Fruit fly (Drosophila melanogaster) whole organism: ENCODE measurements around the gene CG18577.

ENCODE experiments used
- Dll ChIP-seq: fragments of >200 bp; optimal IDR thresholded peaks from 2 replicates; lab custom pipeline; 2017
- EcR ChIP-seq, 2 experiments: fragments of >200 bp; optimal IDR thresholded peaks; 2 replicates each; lab custom pipeline; 2017; ENCODE audit warnings: missing biosample characterization in 2 of 2, missing genetic modification characterization in 2 of 2, missing genetic modification reagents in 2 of 2
- pan ChIP-seq: fragments of >200 bp; optimal IDR thresholded peaks from 2 replicates; lab custom pipeline; 2017
- psq ChIP-seq: fragments of >200 bp; optimal IDR thresholded peaks from 2 replicates; lab custom pipeline; 2017
- usp ChIP-seq: fragments of >200 bp; optimal IDR thresholded peaks from 2 replicates; lab custom pipeline; 2017; ENCODE audit warnings: missing biosample characterization, missing genetic modification characterization, mixed read lengths

DNA sequence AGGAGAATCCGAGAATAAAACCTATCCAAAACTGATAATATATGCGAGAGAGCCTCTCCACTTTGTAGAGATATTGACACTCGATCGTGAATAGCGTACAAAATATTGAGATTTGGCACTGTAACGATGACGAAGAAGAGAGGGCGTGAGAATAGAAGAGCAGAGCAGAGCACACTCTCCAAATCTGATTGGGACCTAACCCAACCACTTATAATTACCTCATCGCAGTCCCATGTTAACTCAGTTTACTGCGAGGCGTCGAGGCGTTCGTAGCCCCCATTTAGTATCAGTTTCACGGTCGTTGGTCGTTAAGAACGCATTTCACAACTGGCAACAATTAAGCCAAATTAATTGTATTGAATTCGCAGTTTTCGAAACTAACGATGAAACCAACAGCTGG is 39.0 kb upstream of the CG18577 start, which contains the start of gene Ugt302C1:
- TF ChIP-seq Dll (lab: Kevin White, UChicago) (peak; percentile 20), psq (lab: Kevin White, UChicago) (no peak), EcR (GFP tag; optimal IDR thresholded peaks at IDR 0.05; lab: Kevin White, UChicago) (no peak), usp (GFP tag; lab: Kevin White, UChicago) (no peak), pan (no peak)
